Worm (Caenorhabditis elegans) whole organism, L4 larva: ENCODE measurements around the gene F32D8.5.

ENCODE experiments used
- F10B5.3 ChIP-seq: sonication (generic microtip); optimal IDR thresholded peaks from 2 replicates; lab custom pipeline; 2016; ENCODE audit warnings: mild to moderate bottlenecking, missing genetic modification characterization, missing compliant biosample characterization
- F26F4.8 ChIP-seq: fragments of 200-800 bp; sonication (Bioruptor generic); conservative IDR thresholded peaks from 2 replicates; pipeline ENCODE4 v1.3.6; 2022; ENCODE audit warnings: missing genetic modification characterization, missing compliant biosample characterization
- F44E2.7 ChIP-seq: fragments of 200-800 bp; sonication (Bioruptor generic); IDR thresholded peaks from 2 replicates; pipeline ENCODE4 v2.1.2; 2022; ENCODE audit warnings: missing genetic modification characterization, missing compliant biosample characterization
- F49E8.2 ChIP-seq: sonication (generic microtip); optimal IDR thresholded peaks from 2 replicates; lab custom pipeline; 2016; ENCODE audit warnings: missing compliant biosample characterization, mild to moderate bottlenecking, missing genetic modification characterization, borderline replicate concordance
- T26A8.4 ChIP-seq: fragments of 200-800 bp; sonication (Bioruptor generic); IDR thresholded peaks from 2 replicates; pipeline ENCODE4 v1.3.6; 2022; ENCODE audit warnings: missing genetic modification characterization, missing compliant biosample characterization
- Y105C5A.15 ChIP-seq: fragments of 200-800 bp; sonication (Bioruptor generic); IDR thresholded peaks from 2 replicates; pipeline ENCODE4 v1.3.6; 2022; ENCODE audit warnings: missing genetic modification characterization, missing compliant biosample characterization
- Y5F2A.4 ChIP-seq: fragments of 200-800 bp; sonication (Bioruptor generic); optimal IDR thresholded peaks from 2 replicates; lab custom pipeline; 2018; ENCODE audit warnings: mild to moderate bottlenecking, missing genetic modification characterization, missing compliant biosample characterization
- Y75B8A.6 ChIP-seq: fragments of 200-800 bp; sonication (Bioruptor generic); IDR thresholded peaks from 2 replicates; pipeline ENCODE4 v1.3.6; 2022; ENCODE audit warnings: missing genetic modification reagents, missing genetic modification characterization, missing compliant biosample characterization
- ZK337.2 ChIP-seq: fragments of 200-800 bp; sonication (Bioruptor generic); IDR thresholded peaks from 2 replicates; pipeline ENCODE4 v1.3.6; 2022; ENCODE audit warnings: missing genetic modification reagents, missing genetic modification characterization, missing compliant biosample characterization
- aly-2 ChIP-seq: sonication (generic microtip); optimal IDR thresholded peaks from 2 replicates; lab custom pipeline; 2018; ENCODE audit warnings: missing biosample characterization, missing genetic modification characterization
- ceh-20 ChIP-seq: fragments of 200-800 bp; sonication (Bioruptor generic); IDR thresholded peaks from 2 replicates; pipeline ENCODE4 v1.3.6; 2022; ENCODE audit warnings: missing genetic modification reagents, missing genetic modification characterization, missing compliant biosample characterization
- ceh-28 ChIP-seq: fragments of 150-350 bp; optimal IDR thresholded peaks from 2 replicates; lab custom pipeline; 2014; ENCODE audit warnings: missing biosample characterization, missing genetic modification reagents, missing genetic modification characterization
- ceh-32 ChIP-seq: sonication (generic microtip); optimal IDR thresholded peaks from 2 replicates; lab custom pipeline; 2016; ENCODE audit warnings: mild to moderate bottlenecking, missing genetic modification characterization, missing compliant biosample characterization; ENCODE audit not compliant: poor library complexity
- ceh-62 ChIP-seq: sonication (generic microtip); optimal IDR thresholded peaks from 2 replicates; lab custom pipeline; 2017; ENCODE audit warnings: missing biosample characterization, missing genetic modification characterization
- ceh-82 ChIP-seq: sonication (generic microtip); optimal IDR thresholded peaks from 2 replicates; lab custom pipeline; 2017; ENCODE audit warnings: missing biosample characterization, missing genetic modification characterization
- daf-12 ChIP-seq: fragments of 150-350 bp; optimal IDR thresholded peaks from 2 replicates; lab custom pipeline; 2014; ENCODE audit warnings: missing biosample characterization, missing genetic modification reagents, missing genetic modification characterization
- daf-16 ChIP-seq, 3 experiments: sonication (generic microtip); optimal IDR thresholded peaks; 2 replicates each; lab custom pipeline; 2016 to 2017; ENCODE audit warnings: missing genetic modification characterization in 3 of 3, missing genetic modification reagents in 3 of 3, mild to moderate bottlenecking in 2 of 3, missing compliant biosample characterization in 2 of 3, missing biosample characterization in 1 of 3, moderate library complexity in 1 of 3
- daf-19 ChIP-seq: fragments of 200-800 bp; sonication (Bioruptor generic); conservative IDR thresholded peaks from 2 replicates; pipeline ENCODE4 v1.3.6; 2022; ENCODE audit warnings: missing genetic modification characterization, missing compliant biosample characterization
- daf-8 ChIP-seq: fragments of 200-800 bp; sonication (Bioruptor generic); IDR thresholded peaks from 2 replicates; pipeline ENCODE4 v1.3.6; 2022; ENCODE audit warnings: missing genetic modification characterization, missing compliant biosample characterization
- dmd-6 ChIP-seq: fragments of 200-800 bp; sonication (Bioruptor generic); IDR thresholded peaks from 2 replicates; pipeline ENCODE4 v1.3.6; 2022; ENCODE audit warnings: missing genetic modification reagents, missing genetic modification characterization, missing compliant biosample characterization
- duxl-1 ChIP-seq: sonication (generic microtip); optimal IDR thresholded peaks from 2 replicates; lab custom pipeline; 2016; ENCODE audit warnings: mild to moderate bottlenecking, missing genetic modification characterization, moderate library complexity, missing compliant biosample characterization; ENCODE audit not compliant: poor library complexity
- dve-1 ChIP-seq: sonication (generic microtip); optimal IDR thresholded peaks from 2 replicates; lab custom pipeline; 2017; ENCODE audit warnings: antibody characterized with exemption, mild to moderate bottlenecking, missing genetic modification characterization, missing compliant biosample characterization; ENCODE audit not compliant: insufficient read depth
- egl-27 ChIP-seq: sonication (generic microtip); optimal IDR thresholded peaks from 3 replicates; lab custom pipeline; 2017; ENCODE audit warnings: missing biosample characterization, missing genetic modification reagents, missing genetic modification characterization
- gei-8 ChIP-seq: fragments of 200-800 bp; sonication (Bioruptor generic); optimal IDR thresholded peaks from 2 replicates; lab custom pipeline; 2018; ENCODE audit warnings: mild to moderate bottlenecking, missing genetic modification characterization, missing compliant biosample characterization
- hlh-30 ChIP-seq: sonication (generic microtip); optimal IDR thresholded peaks from 2 replicates; lab custom pipeline; 2017; ENCODE audit warnings: antibody characterized with exemption, mild to moderate bottlenecking, missing genetic modification characterization, missing compliant biosample characterization; ENCODE audit not compliant: insufficient read depth
- lin-1 ChIP-seq: fragments of 200-800 bp; sonication (Bioruptor generic); IDR thresholded peaks from 2 replicates; pipeline ENCODE4 v1.3.6; 2022; ENCODE audit warnings: missing genetic modification reagents, missing genetic modification characterization, missing compliant biosample characterization
- lir-3 ChIP-seq: sonication (generic microtip); optimal IDR thresholded peaks from 2 replicates; lab custom pipeline; 2016; ENCODE audit warnings: mild to moderate bottlenecking, missing genetic modification characterization, missing compliant biosample characterization
- lsy-2 ChIP-seq, 2 experiments: fragments of 150-350 bp in 1 of 2; sonication (generic microtip) in 1 of 2; optimal IDR thresholded peaks; 2 replicates each; lab custom pipeline; 2014 to 2017; ENCODE audit warnings: missing biosample characterization in 2 of 2, missing genetic modification characterization in 2 of 2
- madf-5 ChIP-seq, 2 experiments: fragments of 200-800 bp; sonication (Bioruptor generic); IDR thresholded peaks; 2 replicates each; pipeline ENCODE4 v1.3.6; 2022; ENCODE audit warnings: missing compliant biosample characterization in 2 of 2, missing genetic modification characterization in 2 of 2
- mdl-1 ChIP-seq, 2 experiments: fragments of 150-350 bp in 1 of 2; sonication (generic microtip) in 1 of 2; optimal IDR thresholded peaks; 2 replicates each; lab custom pipeline; 2014 to 2017; ENCODE audit warnings: missing biosample characterization in 2 of 2, missing genetic modification characterization in 2 of 2
- mdt-29 ChIP-seq: fragments of 200-800 bp; sonication (Bioruptor generic); IDR thresholded peaks from 2 replicates; pipeline ENCODE4 v1.3.6; 2022; ENCODE audit warnings: missing genetic modification reagents, missing genetic modification characterization, missing compliant biosample characterization
- mep-1 ChIP-seq: fragments of 150-350 bp; sonication (generic microtip); optimal IDR thresholded peaks from 3 replicates; lab custom pipeline; 2014; ENCODE audit warnings: missing biosample characterization, missing genetic modification characterization
- nhr-102 ChIP-seq: sonication (generic microtip); optimal IDR thresholded peaks from 2 replicates; lab custom pipeline; 2016; ENCODE audit warnings: mild to moderate bottlenecking, missing genetic modification characterization, moderate library complexity, missing compliant biosample characterization
- nhr-11 ChIP-seq: fragments of 150-350 bp; optimal IDR thresholded peaks from 2 replicates; lab custom pipeline; 2014; ENCODE audit warnings: missing biosample characterization, missing genetic modification characterization
- nhr-111 ChIP-seq: fragments of 200-800 bp; sonication (Bioruptor generic); optimal IDR thresholded peaks from 2 replicates; lab custom pipeline; 2018; ENCODE audit warnings: mild to moderate bottlenecking, missing genetic modification characterization, missing compliant biosample characterization
- nhr-237 ChIP-seq: sonication (generic microtip); optimal IDR thresholded peaks from 2 replicates; lab custom pipeline; 2017; ENCODE audit warnings: missing biosample characterization, missing genetic modification characterization
- nhr-25 ChIP-seq: sonication (generic microtip); optimal IDR thresholded peaks from 2 replicates; lab custom pipeline; 2017; ENCODE audit warnings: missing genetic modification characterization, mild to moderate bottlenecking, missing compliant biosample characterization, antibody characterized with exemption, moderate library complexity, borderline replicate concordance; ENCODE audit not compliant: insufficient read depth
- nhr-42 ChIP-seq: fragments of 200-800 bp; sonication (Bioruptor generic); IDR thresholded peaks from 2 replicates; pipeline ENCODE4 v1.3.6; 2022; ENCODE audit warnings: missing genetic modification characterization, missing compliant biosample characterization
- nhr-48 ChIP-seq: sonication (generic microtip); optimal IDR thresholded peaks from 2 replicates; lab custom pipeline; 2016; ENCODE audit warnings: mild to moderate bottlenecking, missing genetic modification characterization, missing compliant biosample characterization
- nhr-6 ChIP-seq: fragments of 150-350 bp; optimal IDR thresholded peaks from 2 replicates; lab custom pipeline; 2014; ENCODE audit warnings: missing biosample characterization, missing genetic modification characterization
- nhr-76 ChIP-seq: fragments of 150-350 bp; optimal IDR thresholded peaks from 2 replicates; lab custom pipeline; 2014; ENCODE audit warnings: missing biosample characterization, missing genetic modification characterization
- pqm-1 ChIP-seq: sonication (generic microtip); optimal IDR thresholded peaks from 2 replicates; lab custom pipeline; 2017; ENCODE audit warnings: missing biosample characterization, missing genetic modification characterization
- skn-1 ChIP-seq: fragments of 150-350 bp; optimal IDR thresholded peaks from 2 replicates; lab custom pipeline; 2014; ENCODE audit warnings: missing biosample characterization, missing genetic modification characterization
- spr-1 ChIP-seq: sonication (generic microtip); optimal IDR thresholded peaks from 2 replicates; lab custom pipeline; 2016; ENCODE audit warnings: mild to moderate bottlenecking, missing genetic modification characterization, missing compliant biosample characterization
- spr-3 ChIP-seq: fragments of 200-800 bp; sonication (Bioruptor generic); optimal IDR thresholded peaks from 2 replicates; lab custom pipeline; 2018; ENCODE audit warnings: mild to moderate bottlenecking, missing genetic modification characterization, missing compliant biosample characterization
- tra-1 ChIP-seq: fragments of 200-800 bp; sonication (Bioruptor generic); IDR thresholded peaks from 2 replicates; pipeline ENCODE4 v1.3.6; 2022; ENCODE audit warnings: missing genetic modification reagents, missing genetic modification characterization, missing compliant biosample characterization
- unc-130 ChIP-seq: sonication (generic microtip); optimal IDR thresholded peaks from 2 replicates; lab custom pipeline; 2016; ENCODE audit warnings: missing genetic modification reagents, missing genetic modification characterization, missing compliant biosample characterization
- vab-7 ChIP-seq: fragments of 200-800 bp; sonication (Bioruptor generic); IDR thresholded peaks from 2 replicates; pipeline ENCODE4 v1.3.6; 2022; ENCODE audit warnings: missing genetic modification reagents, missing genetic modification characterization, missing compliant biosample characterization
- zfp-3 ChIP-seq: fragments of 200-800 bp; sonication (Bioruptor generic); conservative IDR thresholded peaks from 2 replicates; pipeline ENCODE4 v1.3.6; 2022; ENCODE audit warnings: missing genetic modification reagents, missing genetic modification characterization, missing compliant biosample characterization
- ztf-7 ChIP-seq: fragments of 150-350 bp; optimal IDR thresholded peaks from 2 replicates; lab custom pipeline; 2014; ENCODE audit warnings: missing biosample characterization, missing genetic modification characterization

F32D8.5 gene

DNA sequence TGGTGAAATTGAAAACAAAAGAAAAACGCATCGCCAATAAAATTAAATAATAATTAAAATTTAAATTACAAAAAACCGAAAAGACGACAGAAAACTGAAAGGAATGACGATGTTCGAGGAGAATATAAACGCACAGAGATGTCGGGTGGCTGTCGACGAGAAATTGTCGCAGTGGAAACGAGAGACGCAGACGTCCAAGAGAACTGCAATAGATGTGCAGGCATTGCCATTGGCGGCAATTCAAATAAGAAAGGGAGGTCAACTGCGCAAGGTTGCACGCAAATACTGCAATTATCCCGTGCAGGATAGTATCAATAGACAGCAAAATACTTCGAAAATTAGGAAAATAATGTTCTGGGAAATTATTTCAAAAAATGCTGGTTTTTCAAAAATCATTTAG is 2.6 kb downstream of the F32D8.5 start (continued):
- TF ChIP-seq tra-1 (GFP tag; lab: Robert Waterston, UW): peak; percentile 98
- peak; percentile 88 for TF ChIP-seq vab-7
- no peak for TF ChIP-seq ceh-82
- peak; percentile 93 to 98 for TF ChIP-seq lsy-2 (tag; optimal IDR thresholded peaks at IDR 0.05; lab: Kevin White, UChicago)
- peak; percentile 80 for TF ChIP-seq nhr-237 (tag; lab: Kevin White, UChicago)
- peak; percentile 87 for TF ChIP-seq pqm-1
- peak; percentile 88; the same call in 1 of the 2 replicates for TF ChIP-seq daf-19
- TF ChIP-seq daf-12 (tag; lab: Kevin White, UChicago): no peak
- peak; percentile 84 to 88 for TF ChIP-seq madf-5 (GFP tag; IDR thresholded peaks at IDR 0.05; lab: Robert Waterston, UW)
- no peak for TF ChIP-seq Y105C5A.15 (GFP tag; lab: Robert Waterston, UW)
- peak; percentile 99 for TF ChIP-seq ceh-20 (GFP tag; lab: Robert Waterston, UW)
- TF ChIP-seq ceh-32: peak; percentile 87
- peak; percentile 95 for TF ChIP-seq spr-1
- peak; percentile 97 for TF ChIP-seq nhr-42 (GFP tag; lab: Robert Waterston, UW)
- TF ChIP-seq ZK337.2 (GFP tag; lab: Robert Waterston, UW): peak; percentile 89
- peak; percentile 94 for TF ChIP-seq hlh-30 (tag; lab: Kevin White, UChicago)
- TF ChIP-seq F26F4.8: no peak
- TF ChIP-seq gei-8 (GFP tag; lab: Kevin White, UChicago): peak; percentile 49
- TF ChIP-seq mdl-1 (tag; optimal IDR thresholded peaks at IDR 0.05; lab: Kevin White, UChicago): peak; percentile 68 to 85
- TF ChIP-seq F44E2.7 (GFP tag; lab: Robert Waterston, UW): 0 out of 2 replicates have a peak, but pooled peaks have one; percentile 35
- TF ChIP-seq duxl-1 (tag; lab: Kevin White, UChicago): peak; percentile 96
- peak; percentile 97 for TF ChIP-seq F49E8.2 (tag; lab: Kevin White, UChicago)
- peak; percentile 96 for TF ChIP-seq nhr-48 (tag; lab: Kevin White, UChicago)
- peak; percentile 94 for TF ChIP-seq spr-3 (GFP tag; lab: Kevin White, UChicago)
- peak; percentile 12 for TF ChIP-seq egl-27 (tag; lab: Kevin White, UChicago)
- no peak for TF ChIP-seq nhr-111 (GFP tag; lab: Kevin White, UChicago)
- TF ChIP-seq zfp-3 (GFP tag; lab: Robert Waterston, UW): peak; percentile 98
- TF ChIP-seq F10B5.3: peak; percentile 93
- peak; percentile 97 for TF ChIP-seq lin-1 (GFP tag; lab: Robert Waterston, UW)
- TF ChIP-seq dve-1 (tag; lab: Kevin White, UChicago): peak; percentile 99
- peak; percentile 99 for TF ChIP-seq nhr-6 (tag; lab: Kevin White, UChicago)
- TF ChIP-seq dmd-6 (GFP tag; lab: Robert Waterston, UW): peak; percentile 99
- TF ChIP-seq ceh-28: no peak
- TF ChIP-seq unc-130 (GFP tag; lab: Kevin White, UChicago): peak; percentile 97
- peak; percentile 98 for TF ChIP-seq nhr-11
- no peak for TF ChIP-seq aly-2 (tag; lab: Kevin White, UChicago)
- no peak for TF ChIP-seq ceh-62 (tag; lab: Kevin White, UChicago)
- TF ChIP-seq daf-8: no peak
- peak; percentile 98 for TF ChIP-seq nhr-25
- TF ChIP-seq Y5F2A.4 (GFP tag; lab: Kevin White, UChicago): peak; percentile 67
- TF ChIP-seq skn-1 (tag; lab: Kevin White, UChicago): peak; percentile 74
- TF ChIP-seq Y75B8A.6: peak; percentile 98
- peak; percentile 98 for TF ChIP-seq nhr-102
- TF ChIP-seq T26A8.4 (GFP tag; lab: Robert Waterston, UW): peak; percentile 98
- peak; percentile 92 for TF ChIP-seq ztf-7 (tag; lab: Kevin White, UChicago)
- TF ChIP-seq nhr-76 (tag; lab: Kevin White, UChicago): peak; percentile 70
- peak; percentile 93 to 95 for TF ChIP-seq daf-16 (GFP tag; optimal IDR thresholded peaks at IDR 0.05; lab: Kevin White, UChicago)
- peak; percentile 81 for TF ChIP-seq daf-16 (tag; optimal IDR thresholded peaks at IDR 0.05; lab: Kevin White, UChicago)
- TF ChIP-seq lir-3 (tag; lab: Kevin White, UChicago): peak; percentile 67
- TF ChIP-seq mep-1: peak; percentile 99
- TF ChIP-seq mdt-29 (GFP tag; lab: Robert Waterston, UW): peak; percentile 97
